Fruit fly (Drosophila melanogaster) whole organism, embryonic: ENCODE data around the gene puc.

ENCODE experiments used
- Adf1 ChIP-seq: fragments of 200-800 bp; sonication (Bioruptor generic); IDR thresholded peaks from 2 replicates; pipeline ENCODE4 v1.3.6; 2022; ENCODE audit warnings: missing biosample characterization, missing genetic modification characterization
- CG10274 ChIP-seq: fragments of 200-800 bp; sonication (Bioruptor generic); optimal IDR thresholded peaks from 3 replicates; lab custom pipeline; 2017; ENCODE audit warnings: missing biosample characterization, mild to moderate bottlenecking, missing genetic modification characterization
- CG11456 ChIP-seq: fragments of 200-800 bp; sonication (Bioruptor generic); IDR thresholded peaks from 3 replicates; pipeline ENCODE4 v1.3.6; 2022; ENCODE audit warnings: missing biosample characterization, missing genetic modification characterization
- CG13624 ChIP-seq: fragments of 200-800 bp; sonication (Bioruptor generic); optimal IDR thresholded peaks from 2 replicates; lab custom pipeline; 2016; ENCODE audit warnings: missing biosample characterization, missing genetic modification characterization
- CG14860 ChIP-seq: fragments of 200-800 bp; sonication (Bioruptor generic); IDR thresholded peaks from 3 replicates; pipeline ENCODE4 v1.3.6; 2022; ENCODE audit warnings: missing biosample characterization, missing genetic modification characterization; ENCODE audit not compliant: partially characterized antibody
- CG14965 ChIP-seq: fragments of 200-800 bp; sonication (Bioruptor generic); optimal IDR thresholded peaks from 2 replicates; lab custom pipeline; 2016; ENCODE audit warnings: missing biosample characterization, missing genetic modification characterization, borderline replicate concordance
- CG15696 ChIP-seq: fragments of 200-800 bp; sonication (Bioruptor generic); optimal IDR thresholded peaks from 2 replicates; lab custom pipeline; 2019; ENCODE audit warnings: missing biosample characterization, mild to moderate bottlenecking, missing genetic modification characterization, moderate library complexity
- CG1647 ChIP-seq: fragments of 200-800 bp; sonication (Bioruptor generic); optimal IDR thresholded peaks from 3 replicates; lab custom pipeline; 2016; ENCODE audit warnings: missing biosample characterization, missing genetic modification characterization
- CG16863 ChIP-seq: fragments of 200-800 bp; sonication (Bioruptor generic); optimal IDR thresholded peaks from 3 replicates; lab custom pipeline; 2016; ENCODE audit warnings: missing biosample characterization, missing genetic modification characterization
- CG17328 ChIP-seq: fragments of 200-800 bp; sonication (Bioruptor generic); IDR thresholded peaks from 2 replicates; pipeline ENCODE4 v1.3.6; 2022; ENCODE audit warnings: missing biosample characterization, missing genetic modification characterization
- CG18262 ChIP-seq: fragments of 200-800 bp; optimal IDR thresholded peaks from 3 replicates; lab custom pipeline; 2019; ENCODE audit warnings: missing biosample characterization, mild to moderate bottlenecking, missing genetic modification characterization, moderate library complexity
- CG2129 ChIP-seq: fragments of 200-800 bp; sonication (Bioruptor generic); IDR thresholded peaks from 2 replicates; pipeline ENCODE4 v1.3.6; 2022; ENCODE audit warnings: missing biosample characterization, missing genetic modification characterization; ENCODE audit not compliant: partially characterized antibody
- CG31365 ChIP-seq: fragments of 200-800 bp; sonication (Bioruptor generic); optimal IDR thresholded peaks from 2 replicates; lab custom pipeline; 2018; ENCODE audit warnings: missing biosample characterization, mild to moderate bottlenecking, missing genetic modification characterization
- CG32767 ChIP-seq: fragments of 200-800 bp; sonication (Bioruptor generic); IDR thresholded peaks from 2 replicates; pipeline ENCODE4 v1.3.6; 2022; ENCODE audit warnings: missing biosample characterization, missing genetic modification characterization
- CG32772 ChIP-seq: fragments of 200-800 bp; sonication (Bioruptor generic); IDR thresholded peaks from 2 replicates; pipeline ENCODE4 v1.3.6; 2022; ENCODE audit warnings: missing biosample characterization, missing genetic modification characterization
- CG42726 ChIP-seq: fragments of 200-800 bp; sonication (Bioruptor generic); IDR thresholded peaks from 2 replicates; pipeline ENCODE4 v1.3.6; 2022; ENCODE audit warnings: missing biosample characterization, missing genetic modification characterization; ENCODE audit not compliant: partially characterized antibody
- CG4854 ChIP-seq: fragments of 200-800 bp; sonication (Bioruptor generic); optimal IDR thresholded peaks from 2 replicates; lab custom pipeline; 2016; ENCODE audit warnings: missing biosample characterization, missing genetic modification characterization, inconsistent platforms
- CG5245 ChIP-seq: fragments of 200-800 bp; sonication (Bioruptor generic); optimal IDR thresholded peaks from 3 replicates; lab custom pipeline; 2016; ENCODE audit warnings: missing biosample characterization, missing genetic modification characterization
- CG7556 ChIP-seq: fragments of 200-800 bp; sonication (Bioruptor generic); optimal IDR thresholded peaks from 2 replicates; lab custom pipeline; 2017; ENCODE audit warnings: missing biosample characterization, mild to moderate bottlenecking, missing genetic modification characterization
- CG7786 ChIP-seq: fragments of 200-800 bp; sonication (Bioruptor generic); optimal IDR thresholded peaks from 2 replicates; lab custom pipeline; 2016; ENCODE audit warnings: missing biosample characterization, missing genetic modification characterization
- CG9876 ChIP-seq: fragments of 200-800 bp; sonication (Bioruptor generic); optimal IDR thresholded peaks from 2 replicates; lab custom pipeline; 2016; ENCODE audit warnings: missing biosample characterization, missing genetic modification characterization
- D ChIP-seq, 2 experiments: fragments of 200-800 bp in 1 of 2; fragments of >200 bp in 1 of 2; sonication (Bioruptor generic) in 1 of 2; optimal IDR thresholded peaks; 2 replicates in 1 of 2; 3 replicates in 1 of 2; lab custom pipeline; 2017; ENCODE audit warnings: mild to moderate bottlenecking in 1 of 2, missing biosample characterization in 1 of 2, missing genetic modification characterization in 1 of 2, missing genetic modification reagents in 1 of 2
- Fer2 ChIP-seq: fragments of 200-800 bp; sonication (Bioruptor generic); optimal IDR thresholded peaks from 2 replicates; lab custom pipeline; 2018; ENCODE audit warnings: missing biosample characterization, mild to moderate bottlenecking, missing genetic modification characterization, moderate library complexity
- HLH54F ChIP-seq: fragments of 200-800 bp; sonication (Bioruptor generic); optimal IDR thresholded peaks from 3 replicates; lab custom pipeline; 2016; ENCODE audit warnings: missing biosample characterization, missing genetic modification characterization
- Mrtf ChIP-seq: fragments of 200-800 bp; sonication (Bioruptor generic); IDR thresholded peaks from 3 replicates; pipeline ENCODE4 v1.3.6; 2022; ENCODE audit warnings: missing biosample characterization, missing genetic modification characterization
- Neu2 ChIP-seq: fragments of 200-800 bp; sonication (Bioruptor generic); optimal IDR thresholded peaks from 3 replicates; lab custom pipeline; 2016; ENCODE audit warnings: missing biosample characterization, missing genetic modification characterization, borderline replicate concordance
- Nf-YB ChIP-seq: fragments of 200-800 bp; sonication (Bioruptor generic); optimal IDR thresholded peaks from 3 replicates; lab custom pipeline; 2019; ENCODE audit warnings: missing biosample characterization, mild to moderate bottlenecking, missing genetic modification characterization, moderate library complexity
- Ssrp ChIP-seq: fragments of 200-800 bp; sonication (Bioruptor generic); optimal IDR thresholded peaks from 2 replicates; lab custom pipeline; 2018; ENCODE audit warnings: missing biosample characterization, mild to moderate bottlenecking, missing genetic modification characterization, moderate library complexity
- TFAM ChIP-seq: fragments of 200-800 bp; sonication (Bioruptor generic); optimal IDR thresholded peaks from 2 replicates; lab custom pipeline; 2017; ENCODE audit warnings: missing biosample characterization, missing genetic modification characterization, inconsistent platforms
- chm ChIP-seq: fragments of 200-800 bp; sonication (Bioruptor generic); IDR thresholded peaks from 2 replicates; pipeline ENCODE4 v1.3.6; 2022; ENCODE audit warnings: missing biosample characterization, missing genetic modification characterization
- da ChIP-seq: fragments of 200-800 bp; sonication (Bioruptor generic); optimal IDR thresholded peaks from 2 replicates; lab custom pipeline; 2016; ENCODE audit warnings: missing biosample characterization, missing genetic modification characterization
- danr ChIP-seq: fragments of 200-800 bp; sonication (Bioruptor generic); IDR thresholded peaks from 2 replicates; pipeline ENCODE4 v1.3.6; 2022; ENCODE audit warnings: missing biosample characterization, missing genetic modification characterization
- dm ChIP-seq: fragments of 200-800 bp; sonication (Bioruptor generic); optimal IDR thresholded peaks from 3 replicates; lab custom pipeline; 2016; ENCODE audit warnings: missing biosample characterization, missing genetic modification characterization
- dysf ChIP-seq: fragments of 200-800 bp; sonication (Bioruptor generic); IDR thresholded peaks from 3 replicates; pipeline ENCODE4 v1.3.6; 2022; ENCODE audit warnings: missing biosample characterization, missing genetic modification characterization
- gfzf ChIP-seq: fragments of 200-800 bp; sonication (Bioruptor generic); optimal IDR thresholded peaks from 2 replicates; lab custom pipeline; 2016; ENCODE audit warnings: missing biosample characterization, mild to moderate bottlenecking, missing genetic modification characterization, moderate library complexity
- hth ChIP-seq: fragments of >200 bp; optimal IDR thresholded peaks from 2 replicates; lab custom pipeline; 2017; ENCODE audit warnings: inconsistent platforms
- jumu ChIP-seq: fragments of 200-800 bp; sonication (Bioruptor generic); optimal IDR thresholded peaks from 3 replicates; lab custom pipeline; 2016; ENCODE audit warnings: missing biosample characterization, missing genetic modification characterization
- onecut ChIP-seq: fragments of 200-800 bp; sonication (Bioruptor generic); IDR thresholded peaks from 2 replicates; pipeline ENCODE4 v1.3.6; 2022; ENCODE audit warnings: missing biosample characterization, missing genetic modification characterization
- org-1 ChIP-seq: fragments of 200-800 bp; sonication (Bioruptor generic); optimal IDR thresholded peaks from 2 replicates; lab custom pipeline; 2017; ENCODE audit warnings: missing biosample characterization, missing genetic modification characterization
- pnt ChIP-seq: fragments of 200-800 bp; sonication (Bioruptor generic); optimal IDR thresholded peaks from 3 replicates; lab custom pipeline; 2016; ENCODE audit warnings: missing biosample characterization, missing genetic modification characterization
- psq ChIP-seq: fragments of 200-800 bp; sonication (Bioruptor generic); optimal IDR thresholded peaks from 2 replicates; lab custom pipeline; 2017; ENCODE audit warnings: missing biosample characterization, missing genetic modification characterization
- so ChIP-seq: fragments of 200-800 bp; sonication (Bioruptor generic); IDR thresholded peaks from 3 replicates; pipeline ENCODE4 v1.3.6; 2022; ENCODE audit warnings: missing biosample characterization, missing genetic modification characterization
- stwl ChIP-seq: fragments of 200-800 bp; sonication (Bioruptor generic); optimal IDR thresholded peaks from 3 replicates; lab custom pipeline; 2018; ENCODE audit warnings: missing biosample characterization, mild to moderate bottlenecking, missing genetic modification characterization, moderate library complexity
- tin ChIP-seq: fragments of 200-800 bp; sonication (Bioruptor generic); optimal IDR thresholded peaks from 3 replicates; lab custom pipeline; 2016; ENCODE audit warnings: missing biosample characterization, missing genetic modification characterization
- trh ChIP-seq: fragments of 200-800 bp; sonication (Bioruptor generic); optimal IDR thresholded peaks from 2 replicates; lab custom pipeline; 2016; ENCODE audit warnings: missing biosample characterization, missing genetic modification characterization
- ttk ChIP-seq: fragments of 200-800 bp; sonication (Bioruptor generic); IDR thresholded peaks from 2 replicates; pipeline ENCODE4 v2.1.2; 2022; ENCODE audit warnings: missing biosample characterization, missing genetic modification characterization
- twi ChIP-seq: fragments of 200-800 bp; optimal IDR thresholded peaks from 2 replicates; lab custom pipeline; 2019; ENCODE audit warnings: missing biosample characterization, mild to moderate bottlenecking, missing genetic modification characterization, moderate library complexity
- unpg ChIP-seq: fragments of 200-800 bp; sonication (Bioruptor generic); optimal IDR thresholded peaks from 3 replicates; lab custom pipeline; 2018; ENCODE audit warnings: missing biosample characterization, mild to moderate bottlenecking, missing genetic modification characterization, moderate library complexity
- zfh1 ChIP-seq: fragments of 200-800 bp; sonication (Bioruptor generic); IDR thresholded peaks from 3 replicates; pipeline ENCODE4 v1.3.6; 2022; ENCODE audit warnings: missing biosample characterization, missing genetic modification characterization

The puc gene

DNA sequence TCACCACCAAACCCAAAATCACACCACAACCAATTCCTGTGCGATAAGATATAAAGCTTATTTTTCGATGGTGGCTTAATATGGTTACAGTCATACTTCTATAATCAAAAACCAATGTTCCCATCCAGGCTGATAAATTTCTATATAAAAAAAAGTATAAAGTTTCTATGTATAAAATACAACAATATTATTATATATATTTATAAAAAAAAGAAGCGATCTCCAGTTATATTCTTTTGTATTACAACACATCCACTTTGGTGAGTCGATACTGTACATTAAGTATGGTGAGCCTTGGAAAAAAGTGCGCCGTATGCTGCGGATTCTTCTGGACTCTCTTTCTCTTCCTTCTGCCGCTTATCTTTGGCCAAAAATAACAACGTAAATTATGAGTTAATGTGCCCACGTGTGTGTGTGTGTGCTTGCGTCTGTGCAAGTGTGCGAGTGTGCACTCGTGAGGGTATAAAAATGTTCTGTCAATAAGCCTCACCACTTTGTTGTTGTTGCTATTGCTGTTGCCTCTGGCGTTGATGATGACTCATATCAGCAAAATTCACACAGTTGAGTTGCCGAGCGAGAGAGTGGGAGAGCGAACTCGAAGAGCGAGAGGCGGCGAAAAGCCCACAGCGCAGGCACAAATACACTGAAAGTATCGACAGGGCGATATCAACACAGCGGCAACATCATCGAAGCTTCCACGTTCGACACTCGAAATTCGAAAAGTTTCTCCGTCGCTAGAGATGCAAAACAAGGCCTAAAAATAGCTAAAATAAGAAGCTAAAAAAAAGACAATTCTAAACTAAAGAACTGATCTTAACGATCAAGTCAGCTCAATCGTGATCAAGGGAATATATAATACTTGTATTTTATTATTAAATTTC lies 14.6 kb downstream of the puc start (continued):
- TF ChIP-seq org-1 (no peak), D (optimal IDR thresholded peaks at IDR 0.05; lab: Kevin White, UChicago) (no peak), D (GFP tag; optimal IDR thresholded peaks at IDR 0.05; lab: Kevin White, UChicago) (no peak), hth (lab: Kevin White, UChicago) (no peak), CG4854 (no peak), CG10274 (GFP tag; lab: Kevin White, UChicago) (no peak), CG17328 (GFP tag; lab: Robert Waterston, UW) (peak; percentile 25; the same call in 1 of the 2 replicates), zfh1 (no peak; the same call in 2 of the 3 replicates), psq (no peak), CG2129 (no peak), CG13624 (GFP tag; lab: Kevin White, UChicago) (peak; percentile 67), CG14965 (no peak), danr (GFP tag; lab: Robert Waterston, UW) (peak; percentile 39; the same call in 1 of the 2 replicates), CG32772 (GFP tag; lab: Robert Waterston, UW) (peak; percentile 64), da (GFP tag; lab: Kevin White, UChicago) (no peak), CG18262 (tag; lab: Kevin White, UChicago) (peak; percentile 67), CG31365 (no peak), Mrtf (GFP tag; lab: Robert Waterston, UW) (no peak), Nf-YB (GFP tag; lab: Kevin White, UChicago) (peak; percentile 33), trh (GFP tag; lab: Kevin White, UChicago) (no peak), dysf (GFP tag; lab: Robert Waterston, UW) (peak; percentile 78), HLH54F (GFP tag; lab: Kevin White, UChicago) (no peak), CG32767 (GFP tag; lab: Robert Waterston, UW) (peak; percentile 25; the same call in 1 of the 2 replicates), CG15696 (tag; lab: Kevin White, UChicago) (peak; percentile 22), TFAM (GFP tag; lab: Kevin White, UChicago) (no peak), CG42726 (GFP tag; lab: Robert Waterston, UW) (no peak), stwl (tag; lab: Kevin White, UChicago) (no peak), pnt (GFP tag; lab: Kevin White, UChicago) (no peak), Adf1 (GFP tag; lab: Robert Waterston, UW) (peak; percentile 57; the same call in 1 of the 2 replicates), tin (GFP tag; lab: Kevin White, UChicago) (peak; percentile 10), CG9876 (GFP tag; lab: Kevin White, UChicago) (no peak), gfzf (GFP tag; lab: Kevin White, UChicago) (no peak), unpg (GFP tag; lab: Kevin White, UChicago) (peak; percentile 76), Neu2 (GFP tag; lab: Kevin White, UChicago) (no peak), CG7556 (GFP tag; lab: Kevin White, UChicago) (peak; percentile 57), CG14860 (GFP tag; lab: Robert Waterston, UW) (no peak), CG7786 (GFP tag; lab: Kevin White, UChicago) (no peak), ttk (GFP tag; lab: Robert Waterston, UW) (peak; percentile 29; the same call in 1 of the 2 replicates), CG1647 (GFP tag; lab: Kevin White, UChicago) (no peak), CG11456 (GFP tag; lab: Robert Waterston, UW) (peak; percentile 56; the same call in 1 of the 3 replicates), chm (GFP tag; lab: Robert Waterston, UW) (peak; percentile 71), CG16863 (GFP tag; lab: Kevin White, UChicago) (no peak), jumu (no peak), onecut (GFP tag; lab: Robert Waterston, UW) (no peak; the same call in none of the 2 replicates), twi (tag; lab: Kevin White, UChicago) (peak; percentile 10), Ssrp (peak; percentile 52), dm (GFP tag; lab: Kevin White, UChicago) (peak; percentile 20), CG5245 (peak; percentile 12), so (GFP tag; lab: Robert Waterston, UW) (no peak; the same call in 2 of the 3 replicates), Fer2 (tag; lab: Kevin White, UChicago) (peak; percentile 41)
